Fruit fly (Drosophila melanogaster) whole organism, embryonic: ENCODE data around the gene slmb.
A peak's percentile ranks its signal among the peaks of the same experiment; 100 is the strongest.

Experiments
- CG10462 ChIP-seq: fragments of 200-800 bp; sonication (Bioruptor generic); optimal IDR thresholded peaks from 2 replicates; lab custom pipeline; 2016; ENCODE audit warnings: missing biosample characterization, missing genetic modification characterization
- CG12659 ChIP-seq: fragments of 200-800 bp; sonication (Bioruptor generic); optimal IDR thresholded peaks from 3 replicates; lab custom pipeline; 2017; ENCODE audit warnings: mild to moderate bottlenecking, missing biosample characterization, missing genetic modification reagents, missing genetic modification characterization
- CG15479 ChIP-seq: fragments of 200-800 bp; sonication (Bioruptor generic); optimal IDR thresholded peaks from 3 replicates; lab custom pipeline; 2019; ENCODE audit warnings: missing biosample characterization, mild to moderate bottlenecking, missing genetic modification characterization, moderate library complexity
- CG17359 ChIP-seq: fragments of 200-800 bp; sonication (Bioruptor generic); optimal IDR thresholded peaks from 3 replicates; lab custom pipeline; 2018; ENCODE audit warnings: missing biosample characterization, mild to moderate bottlenecking, missing genetic modification characterization, moderate library complexity
- CG30431 ChIP-seq: fragments of 200-800 bp; sonication (Bioruptor generic); optimal IDR thresholded peaks from 2 replicates; lab custom pipeline; 2017; ENCODE audit warnings: missing biosample characterization, missing genetic modification characterization
- CG32772 ChIP-seq: fragments of 200-800 bp; sonication (Bioruptor generic); IDR thresholded peaks from 2 replicates; pipeline ENCODE4 v1.3.6; 2022; ENCODE audit warnings: missing biosample characterization, missing genetic modification characterization
- CG4404 ChIP-seq: fragments of 200-800 bp; sonication (Bioruptor generic); IDR thresholded peaks from 2 replicates; pipeline ENCODE4 v1.3.6; 2022; ENCODE audit warnings: missing biosample characterization, missing genetic modification characterization
- Dbx ChIP-seq: fragments of 200-800 bp; sonication (Bioruptor generic); IDR thresholded peaks from 3 replicates; pipeline ENCODE4 v1.3.6; 2022; ENCODE audit warnings: missing biosample characterization, missing genetic modification characterization
- Dp ChIP-seq: fragments of 200-800 bp; sonication (Bioruptor generic); optimal IDR thresholded peaks from 2 replicates; lab custom pipeline; 2018; ENCODE audit warnings: missing biosample characterization, mild to moderate bottlenecking, missing genetic modification characterization, moderate library complexity
- Eip74EF ChIP-seq, 2 experiments: fragments of 200-800 bp in 1 of 2; fragments of >200 bp in 1 of 2; sonication (Bioruptor generic) in 1 of 2; optimal IDR thresholded peaks; 2 replicates each; lab custom pipeline; 2017 to 2019; ENCODE audit warnings: missing biosample characterization in 2 of 2, missing genetic modification characterization in 2 of 2, mild to moderate bottlenecking in 1 of 2, moderate library complexity in 1 of 2
- Hand ChIP-seq: fragments of 200-800 bp; sonication (Bioruptor generic); optimal IDR thresholded peaks from 2 replicates; lab custom pipeline; 2017; ENCODE audit warnings: mild to moderate bottlenecking, missing biosample characterization, missing genetic modification reagents, missing genetic modification characterization
- HmgD ChIP-seq: fragments of 200-800 bp; sonication (Bioruptor generic); optimal IDR thresholded peaks from 3 replicates; lab custom pipeline; 2016; ENCODE audit warnings: missing biosample characterization, missing genetic modification characterization
- Med ChIP-seq: fragments of 200-800 bp; sonication (Bioruptor generic); peaks from one replicate; lab custom pipeline; 2016; ENCODE audit warnings: missing biosample characterization, missing genetic modification characterization, mild to moderate bottlenecking, inconsistent platforms, moderate library complexity
- Oli ChIP-seq: fragments of 200-800 bp; sonication (Bioruptor generic); optimal IDR thresholded peaks from 2 replicates; lab custom pipeline; 2018; ENCODE audit warnings: missing biosample characterization, mild to moderate bottlenecking, missing genetic modification characterization, moderate library complexity
- ap ChIP-seq: fragments of 200-800 bp; sonication (Bioruptor generic); IDR thresholded peaks from 2 replicates; pipeline ENCODE4 v1.3.6; 2022; ENCODE audit warnings: missing biosample characterization, missing genetic modification characterization
- ato ChIP-seq: fragments of 200-800 bp; sonication (Bioruptor generic); IDR thresholded peaks from 2 replicates; pipeline ENCODE4 v1.3.6; 2022; ENCODE audit warnings: missing biosample characterization, missing genetic modification characterization; ENCODE audit not compliant: partially characterized antibody
- cg ChIP-seq: fragments of 200-800 bp; sonication (Bioruptor generic); optimal IDR thresholded peaks from 3 replicates; lab custom pipeline; 2019; ENCODE audit warnings: missing biosample characterization, mild to moderate bottlenecking, missing genetic modification characterization, moderate library complexity
- crol ChIP-seq: fragments of 200-800 bp; sonication (Bioruptor generic); IDR thresholded peaks from 2 replicates; pipeline ENCODE4 v1.3.6; 2022; ENCODE audit warnings: missing biosample characterization, missing genetic modification characterization
- cwo ChIP-seq: fragments of 200-800 bp; sonication (Bioruptor generic); optimal IDR thresholded peaks from 3 replicates; lab custom pipeline; 2017; ENCODE audit warnings: missing biosample characterization, missing genetic modification characterization, mild to moderate bottlenecking, moderate library complexity, missing genetic modification reagents
- exex ChIP-seq: fragments of 200-800 bp; sonication (Bioruptor generic); optimal IDR thresholded peaks from 4 replicates; lab custom pipeline; 2018; ENCODE audit warnings: missing biosample characterization, mild to moderate bottlenecking, missing genetic modification characterization, moderate library complexity
- fd96Cb ChIP-seq: fragments of 200-800 bp; sonication (Bioruptor generic); optimal IDR thresholded peaks from 2 replicates; lab custom pipeline; 2018; ENCODE audit warnings: missing biosample characterization, mild to moderate bottlenecking, missing genetic modification characterization, moderate library complexity
- gcm ChIP-seq: fragments of 200-800 bp; sonication (Bioruptor generic); optimal IDR thresholded peaks from 2 replicates; lab custom pipeline; 2019; ENCODE audit warnings: missing biosample characterization, mild to moderate bottlenecking, missing genetic modification characterization, moderate library complexity
- gem ChIP-seq: fragments of 200-800 bp; sonication (Bioruptor generic); optimal IDR thresholded peaks from 2 replicates; lab custom pipeline; 2019; ENCODE audit warnings: missing biosample characterization, mild to moderate bottlenecking, missing genetic modification characterization, moderate library complexity
- hkb ChIP-seq, 2 experiments: fragments of 200-800 bp in 1 of 2; fragments of >200 bp in 1 of 2; sonication (Bioruptor generic) in 1 of 2; IDR thresholded peaks in 1 of 2; optimal IDR thresholded peaks in 1 of 2; 2 replicates each; pipeline versions ENCODE4 v1.3.6 to Lab custom; 2017 to 2022; ENCODE audit warnings: missing biosample characterization in 1 of 2, missing genetic modification characterization in 1 of 2
- jing ChIP-seq: fragments of 200-800 bp; sonication (Bioruptor generic); optimal IDR thresholded peaks from 2 replicates; lab custom pipeline; 2018; ENCODE audit warnings: missing biosample characterization, mild to moderate bottlenecking, missing genetic modification characterization
- kay ChIP-seq: fragments of 200-800 bp; sonication (Bioruptor generic); optimal IDR thresholded peaks from 2 replicates; lab custom pipeline; 2016; ENCODE audit warnings: missing biosample characterization, missing genetic modification characterization
- knrl ChIP-seq: fragments of 200-800 bp; sonication (Bioruptor generic); IDR thresholded peaks from 3 replicates; pipeline ENCODE4 v1.3.6; 2022; ENCODE audit warnings: missing biosample characterization, missing genetic modification characterization; ENCODE audit not compliant: partially characterized antibody
- mam ChIP-seq: fragments of 200-800 bp; sonication (Bioruptor generic); optimal IDR thresholded peaks from 3 replicates; lab custom pipeline; 2016; ENCODE audit warnings: missing biosample characterization, missing genetic modification characterization
- mirr ChIP-seq: fragments of 200-800 bp; sonication (Bioruptor generic); optimal IDR thresholded peaks from 3 replicates; lab custom pipeline; 2018; ENCODE audit warnings: missing biosample characterization, mild to moderate bottlenecking, missing genetic modification characterization
- nom ChIP-seq: fragments of 200-800 bp; sonication (Bioruptor generic); optimal IDR thresholded peaks from 2 replicates; lab custom pipeline; 2017; ENCODE audit warnings: missing biosample characterization, missing genetic modification characterization, mild to moderate bottlenecking, moderate library complexity, missing genetic modification reagents
- ranshi ChIP-seq: fragments of 200-800 bp; sonication (Bioruptor generic); IDR thresholded peaks from 2 replicates; pipeline ENCODE4 v1.3.6; 2022; ENCODE audit warnings: missing biosample characterization, missing genetic modification characterization
- sd ChIP-seq: fragments of 200-800 bp; sonication (Bioruptor generic); optimal IDR thresholded peaks from 3 replicates; lab custom pipeline; 2018; ENCODE audit warnings: missing biosample characterization, mild to moderate bottlenecking, missing genetic modification characterization, moderate library complexity
- sens ChIP-seq: fragments of 200-800 bp; sonication (Bioruptor generic); peaks from one replicate; lab custom pipeline; 2016; ENCODE audit warnings: missing biosample characterization, missing genetic modification characterization
- sug ChIP-seq: fragments of 200-800 bp; optimal IDR thresholded peaks from 2 replicates; lab custom pipeline; 2019; ENCODE audit warnings: missing biosample characterization, mild to moderate bottlenecking, missing genetic modification characterization, moderate library complexity
- tin ChIP-seq: fragments of 200-800 bp; sonication (Bioruptor generic); optimal IDR thresholded peaks from 3 replicates; lab custom pipeline; 2016; ENCODE audit warnings: missing biosample characterization, missing genetic modification characterization
- toy ChIP-seq: fragments of 200-800 bp; sonication (Bioruptor generic); IDR thresholded peaks from 2 replicates; pipeline ENCODE4 v1.3.6; 2022; ENCODE audit warnings: missing biosample characterization, missing genetic modification characterization

Gene slmb

dm6 chr3R:21151090-21151870, 24.0 kb upstream of the slmb start (continued):
- TF ChIP-seq CG32772 (peak; percentile 58; the same call in 1 of the 2 replicates), fd96Cb (peak; percentile 55), Hand (peak; percentile 34), ranshi (GFP tag; lab: Robert Waterston, UW) (peak; percentile 40; the same call in 1 of the 2 replicates), sd (tag; lab: Kevin White, UChicago) (peak; percentile 84), Eip74EF (GFP tag; optimal IDR thresholded peaks at IDR 0.05; lab: Kevin White, UChicago) (peak in 1 of 2 experiments; percentile 34), gem (peak; percentile 72), CG4404 (GFP tag; lab: Robert Waterston, UW) (no peak), tin (GFP tag; lab: Kevin White, UChicago) (no peak), CG30431 (GFP tag; lab: Kevin White, UChicago) (no peak), Dbx (GFP tag; lab: Robert Waterston, UW) (peak; percentile 70), Oli (tag; lab: Kevin White, UChicago) (peak; percentile 45), CG17359 (peak; percentile 78), mam (GFP tag; lab: Kevin White, UChicago) (peak; percentile 53), knrl (no peak), hkb (optimal IDR thresholded peaks at IDR 0.05; lab: Kevin White, UChicago) (no peak), hkb (GFP tag; IDR thresholded peaks at IDR 0.05; lab: Robert Waterston, UW) (peak; percentile 76), Dp (GFP tag; lab: Kevin White, UChicago) (no peak), HmgD (GFP tag; lab: Kevin White, UChicago) (no peak), jing (GFP tag; lab: Kevin White, UChicago) (no peak)

- TF ChIP-seq cwo = peak; percentile 59
- TF ChIP-seq gcm (GFP tag; lab: Kevin White, UChicago) = peak; percentile 42
- TF ChIP-seq toy (GFP tag; lab: Robert Waterston, UW) = no peak
- peak; percentile 22 for TF ChIP-seq nom (GFP tag; lab: Kevin White, UChicago)
- peak; percentile 28; the same call in 1 of the 2 replicates for TF ChIP-seq ato (GFP tag; lab: Robert Waterston, UW)
- TF ChIP-seq crol (GFP tag; lab: Robert Waterston, UW) = peak; percentile 61
- peak; percentile 8 for TF ChIP-seq sens (GFP tag; lab: Kevin White, UChicago)
- TF ChIP-seq CG10462 (GFP tag; lab: Kevin White, UChicago) = no peak
- TF ChIP-seq CG15479 (GFP tag; lab: Kevin White, UChicago) = peak; percentile 65
- no peak for TF ChIP-seq kay
- TF ChIP-seq ap = 0 out of 2 replicates have a peak, but pooled peaks have one; percentile 7
- TF ChIP-seq sug = peak; percentile 54
- TF ChIP-seq mirr (GFP tag; lab: Kevin White, UChicago) = peak; percentile 38
- TF ChIP-seq Med (GFP tag; lab: Kevin White, UChicago) = peak; percentile 14
- peak; percentile 7 for TF ChIP-seq cg (GFP tag; lab: Kevin White, UChicago)
- TF ChIP-seq CG12659 (GFP tag; lab: Kevin White, UChicago) = no peak
- TF ChIP-seq exex (tag; lab: Kevin White, UChicago) = peak; percentile 30
Observed at dm6 chr3R:21150090-21150489, 22.8 kb upstream of the slmb start.
